Fruit fly (Drosophila melanogaster): ENCODE data around the gene CG14017.

The CG14017 gene

dm6 chr2L:5553750-5554149 lies at the start of gene CG14017, which contains the start of gene CG14013:
CG14017 (plus strand) TSS chr2L:5553897.
CG14013 (minus strand) TSS chr2L:5553850.
- TF ChIP-seq Dll (optimal IDR thresholded peaks at IDR 0.05) (no peak), psq (optimal IDR thresholded peaks at IDR 0.05) (no peak), CG8478 (optimal IDR thresholded peaks at IDR 0.05) (no peak), EcR (GFP tag; optimal IDR thresholded peaks at IDR 0.05) (no peak), pan (optimal IDR thresholded peaks at IDR 0.05) (no peak), usp (GFP tag; optimal IDR thresholded peaks at IDR 0.05) (no peak)

DNA sequence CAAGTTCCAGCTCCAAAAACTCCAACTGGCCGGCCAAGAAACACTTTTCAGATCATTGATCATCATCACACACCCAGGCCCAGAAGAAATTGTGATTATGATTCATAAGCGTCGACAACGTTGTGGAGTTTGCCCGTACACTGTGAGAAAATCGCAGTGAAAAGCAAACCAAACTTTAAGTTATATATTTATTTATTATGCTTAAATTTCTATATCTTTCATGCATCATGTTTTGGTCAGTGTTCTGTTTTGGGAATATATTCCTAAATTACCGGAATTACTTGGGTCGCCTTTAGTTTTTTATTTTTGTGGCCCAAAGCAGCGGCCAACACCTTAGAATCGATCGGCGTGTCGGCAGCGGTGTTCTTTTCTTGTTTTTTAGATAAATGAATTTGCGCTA lies 48.6 kb upstream of the CG14017 start:
- no peak for TF ChIP-seq Dll (optimal IDR thresholded peaks at IDR 0.05)
- TF ChIP-seq psq (optimal IDR thresholded peaks at IDR 0.05), result no peak
- no peak for TF ChIP-seq EcR (GFP tag; optimal IDR thresholded peaks at IDR 0.05)
- TF ChIP-seq pan (optimal IDR thresholded peaks at IDR 0.05), result no peak
- TF ChIP-seq CG8478 (optimal IDR thresholded peaks at IDR 0.05), result no peak
- no peak for TF ChIP-seq usp (GFP tag; optimal IDR thresholded peaks at IDR 0.05)

DNA sequence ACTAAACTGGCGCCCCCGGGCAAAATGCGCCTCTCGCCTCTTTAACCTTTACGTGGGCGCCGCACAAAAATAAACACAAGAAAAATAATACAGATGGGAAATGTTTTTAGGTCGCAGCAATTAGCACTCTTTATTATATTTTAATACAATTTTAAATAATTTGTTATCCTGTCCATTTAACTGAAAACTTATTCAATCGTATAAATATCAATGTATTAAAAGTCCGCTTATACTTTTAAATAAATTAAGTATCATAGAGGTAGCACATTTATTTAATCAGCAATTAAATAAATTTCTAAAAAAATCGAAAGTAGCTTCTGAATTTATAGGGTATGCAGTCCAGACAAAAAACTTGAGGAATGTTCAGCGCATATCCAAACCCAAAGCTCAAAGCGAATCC lies 46.6 kb upstream of the CG14017 start:
- no peak for TF ChIP-seq pan (optimal IDR thresholded peaks at IDR 0.05)
- TF ChIP-seq usp (GFP tag; optimal IDR thresholded peaks at IDR 0.05), result no peak
- TF ChIP-seq Dll (optimal IDR thresholded peaks at IDR 0.05), result no peak
- no peak for TF ChIP-seq EcR (GFP tag; optimal IDR thresholded peaks at IDR 0.05)
- TF ChIP-seq psq (optimal IDR thresholded peaks at IDR 0.05), result no peak
- no peak for TF ChIP-seq CG8478 (optimal IDR thresholded peaks at IDR 0.05)

dm6 chr2L:5507823-5508438 lies 45.8 kb upstream of the CG14017 start:
- no peak for TF ChIP-seq Dll (optimal IDR thresholded peaks at IDR 0.05)
- TF ChIP-seq psq (optimal IDR thresholded peaks at IDR 0.05), result no peak
- TF ChIP-seq CG8478 (optimal IDR thresholded peaks at IDR 0.05), result no peak
- TF ChIP-seq pan (optimal IDR thresholded peaks at IDR 0.05), result no peak
- TF ChIP-seq EcR (GFP tag; optimal IDR thresholded peaks at IDR 0.05), result no peak
- no peak for TF ChIP-seq usp (GFP tag; optimal IDR thresholded peaks at IDR 0.05)

DNA sequence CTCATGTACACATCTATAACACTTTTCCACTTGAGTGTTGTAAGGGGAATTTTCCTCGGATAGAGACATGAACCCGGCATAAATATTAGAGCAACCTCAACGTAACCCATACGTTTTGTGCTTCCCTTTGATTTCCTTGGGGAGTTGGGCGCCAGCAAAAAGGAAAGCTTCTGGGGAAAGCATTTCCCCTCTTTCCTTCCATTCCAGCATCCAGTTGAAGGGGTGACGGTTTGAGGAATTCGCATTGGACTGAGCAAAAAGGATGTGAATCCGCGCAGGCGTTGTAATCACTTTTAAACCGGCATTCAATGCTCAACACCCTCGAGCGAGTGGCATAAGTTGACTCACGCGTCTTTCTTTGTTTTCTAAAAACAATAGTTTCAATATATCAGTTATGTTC lies 38.8 kb upstream of the CG14017 start:
- TF ChIP-seq usp (GFP tag; optimal IDR thresholded peaks at IDR 0.05) (no peak), Dll (optimal IDR thresholded peaks at IDR 0.05) (no peak), EcR (GFP tag; optimal IDR thresholded peaks at IDR 0.05) (no peak), pan (optimal IDR thresholded peaks at IDR 0.05) (no peak), psq (optimal IDR thresholded peaks at IDR 0.05) (no peak), CG8478 (optimal IDR thresholded peaks at IDR 0.05) (no peak)

- no peak for TF ChIP-seq pan (optimal IDR thresholded peaks at IDR 0.05)
Observed at dm6 chr2L:5517393-5517792, 36.3 kb upstream of the CG14017 start, which contains the start of gene CG14020. CG14020 (plus strand) TSS chr2L:5517737.

- TF ChIP-seq usp (GFP tag; optimal IDR thresholded peaks at IDR 0.05), result no peak
- TF ChIP-seq psq (optimal IDR thresholded peaks at IDR 0.05), result no peak
- TF ChIP-seq pan (optimal IDR thresholded peaks at IDR 0.05), result no peak
- TF ChIP-seq EcR (GFP tag; optimal IDR thresholded peaks at IDR 0.05), result no peak
Observed at dm6 chr2L:5519846-5520384, 33.8 kb upstream of the CG14017 start, which contains the start of the genes CG7382 and cl. CG7382 (minus strand) TSS chr2L:5519896. cl (plus strand) TSS chr2L:5520135.

DNA sequence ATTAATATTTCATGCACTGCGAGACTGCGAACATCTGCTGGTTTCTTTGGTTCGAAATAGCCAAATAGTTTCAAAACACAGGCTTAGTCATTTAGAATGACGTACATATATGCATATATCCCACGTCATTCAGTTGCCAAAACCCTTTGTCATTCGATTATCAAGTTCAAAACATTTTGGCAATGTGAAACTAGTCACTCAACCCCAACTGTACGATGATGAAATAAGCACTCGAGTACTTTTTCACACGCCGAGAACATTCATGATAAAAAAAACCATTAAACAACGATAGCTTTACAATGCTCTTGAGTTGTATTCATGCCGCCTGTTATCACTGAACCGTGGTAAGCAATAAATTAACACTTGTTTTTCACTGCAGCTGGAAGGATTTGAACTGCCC lies 32.9 kb upstream of the CG14017 start:
- no peak for TF ChIP-seq pan (optimal IDR thresholded peaks at IDR 0.05)
- no peak for TF ChIP-seq CG8478 (optimal IDR thresholded peaks at IDR 0.05)
- TF ChIP-seq EcR (GFP tag; optimal IDR thresholded peaks at IDR 0.05), result no peak
- TF ChIP-seq Dll (optimal IDR thresholded peaks at IDR 0.05), result no peak
- no peak for TF ChIP-seq psq (optimal IDR thresholded peaks at IDR 0.05)
- no peak for TF ChIP-seq usp (GFP tag; optimal IDR thresholded peaks at IDR 0.05)

dm6 chr2L:5523848-5524473 lies 29.7 kb upstream of the CG14017 start, which contains the start of the genes Vps52 and Elp4:
Vps52 (minus strand) TSS chr2L:5523898.
Elp4 (plus strand) TSS chr2L:5524139.
- TF ChIP-seq pan (optimal IDR thresholded peaks at IDR 0.05) (no peak), Dll (optimal IDR thresholded peaks at IDR 0.05) (no peak), usp (GFP tag; optimal IDR thresholded peaks at IDR 0.05) (no peak), psq (optimal IDR thresholded peaks at IDR 0.05) (no peak), CG8478 (optimal IDR thresholded peaks at IDR 0.05) (no peak), EcR (GFP tag; optimal IDR thresholded peaks at IDR 0.05) (no peak)

DNA sequence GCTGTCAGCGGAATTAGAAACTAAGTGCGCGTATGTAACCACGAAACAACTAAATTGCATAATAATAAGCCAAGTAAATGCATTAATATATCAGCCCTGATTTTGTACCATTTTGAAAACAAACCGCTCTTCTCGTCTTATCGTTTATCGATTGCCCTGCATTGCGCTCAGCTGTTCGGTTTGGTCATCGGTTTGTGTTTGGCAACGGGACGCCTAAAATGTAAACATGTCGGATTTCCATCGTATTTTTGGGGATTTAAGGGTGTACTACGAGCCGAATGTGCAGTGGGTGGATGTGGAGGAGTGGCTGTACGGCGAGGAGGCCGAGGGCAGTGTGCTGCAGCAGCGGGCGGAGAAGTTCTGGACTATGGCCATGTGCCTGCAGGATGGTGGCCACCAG lies 28.0 kb upstream of the CG14017 start, which contains the start of gene Cap-D3:
Gene Cap-D3, plus strand, starts transcription at position 183 of the 400 bp plus-strand sequence.
- TF ChIP-seq EcR (GFP tag; optimal IDR thresholded peaks at IDR 0.05) (no peak), Dll (optimal IDR thresholded peaks at IDR 0.05) (no peak), psq (optimal IDR thresholded peaks at IDR 0.05) (no peak), pan (optimal IDR thresholded peaks at IDR 0.05) (no peak), CG8478 (optimal IDR thresholded peaks at IDR 0.05) (no peak), usp (GFP tag; optimal IDR thresholded peaks at IDR 0.05) (no peak)

DNA sequence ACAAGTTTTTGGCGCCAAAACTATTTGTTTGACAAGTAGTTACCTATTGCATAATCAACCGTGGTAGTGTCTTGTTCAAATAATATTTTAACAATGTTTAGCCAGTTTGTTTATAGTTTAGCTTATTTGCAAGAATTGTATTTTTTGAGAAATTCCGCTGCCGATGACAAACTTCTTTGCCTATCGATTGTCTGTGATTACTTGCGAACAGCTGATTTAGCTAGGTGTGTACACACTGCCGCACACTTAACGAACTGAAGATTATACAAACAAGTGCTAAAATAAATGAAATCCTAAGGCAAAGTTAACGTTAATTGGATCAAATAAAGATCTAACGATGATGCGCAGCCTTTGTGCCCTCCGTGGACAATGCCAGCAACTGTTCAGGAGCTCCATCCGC lies 27.0 kb upstream of the CG14017 start, which contains the start of gene Cox11:
Gene Cox11, plus strand, starts transcription at position 220 of the 400 bp plus-strand sequence.
- TF ChIP-seq EcR (GFP tag; optimal IDR thresholded peaks at IDR 0.05), result no peak

- TF ChIP-seq usp (GFP tag; optimal IDR thresholded peaks at IDR 0.05) (no peak), EcR (GFP tag; optimal IDR thresholded peaks at IDR 0.05) (no peak), Dll (optimal IDR thresholded peaks at IDR 0.05) (no peak), pan (optimal IDR thresholded peaks at IDR 0.05) (no peak), CG8478 (optimal IDR thresholded peaks at IDR 0.05) (no peak), psq (optimal IDR thresholded peaks at IDR 0.05) (no peak)
Observed at dm6 chr2L:5527861-5528260, 25.8 kb upstream of the CG14017 start, which contains the start of gene CG31915. CG31915 (plus strand) TSS chr2L:5528123.
